Worm (Caenorhabditis elegans) whole organism, late embryonic: Measurements from ENCODE around the gene cdh-3.

Experiments
- F13H6.1 ChIP-seq: sonication (generic microtip); optimal IDR thresholded peaks from 2 replicates; lab custom pipeline; 2016; ENCODE audit warnings: missing genetic modification characterization, missing compliant biosample characterization
- T23F11.4 ChIP-seq: fragments of 200-800 bp; sonication (Bioruptor generic); optimal IDR thresholded peaks from 2 replicates; lab custom pipeline; 2018; ENCODE audit warnings: mild to moderate bottlenecking, missing genetic modification characterization, missing compliant biosample characterization
- ahr-1 ChIP-seq: sonication (generic microtip); optimal IDR thresholded peaks from 2 replicates; lab custom pipeline; 2016; ENCODE audit warnings: missing genetic modification characterization, missing compliant biosample characterization
- ama-1 ChIP-seq: fragments of 150-350 bp; optimal IDR thresholded peaks from 2 replicates; lab custom pipeline; 2014
- ceh-14 ChIP-seq: sonication (generic microtip); optimal IDR thresholded peaks from 2 replicates; lab custom pipeline; 2016; ENCODE audit warnings: missing genotype, missing genetic modification characterization, missing compliant biosample characterization
- ceh-19 ChIP-seq: fragments of 200-800 bp; sonication (Bioruptor generic); optimal IDR thresholded peaks from 2 replicates; lab custom pipeline; 2018; ENCODE audit warnings: mild to moderate bottlenecking, missing genetic modification characterization, missing compliant biosample characterization
- ceh-31 ChIP-seq: sonication (generic microtip); optimal IDR thresholded peaks from 2 replicates; lab custom pipeline; 2016; ENCODE audit warnings: missing genetic modification characterization, missing compliant biosample characterization
- dmd-4 ChIP-seq: sonication (generic microtip); optimal IDR thresholded peaks from 2 replicates; lab custom pipeline; 2016; ENCODE audit warnings: borderline replicate concordance, missing genetic modification characterization, missing compliant biosample characterization
- ets-4 ChIP-seq: sonication (generic microtip); optimal IDR thresholded peaks from 2 replicates; lab custom pipeline; 2016; ENCODE audit warnings: missing genetic modification characterization, missing compliant biosample characterization
- gmeb-2 ChIP-seq: sonication (generic microtip); optimal IDR thresholded peaks from 2 replicates; lab custom pipeline; 2016; ENCODE audit warnings: missing genetic modification characterization, inconsistent platforms, missing compliant biosample characterization
- nhr-11 ChIP-seq: fragments of 150-350 bp; optimal IDR thresholded peaks from 2 replicates; lab custom pipeline; 2014; ENCODE audit warnings: missing biosample characterization, missing genetic modification characterization
- odd-2 ChIP-seq: sonication (generic microtip); optimal IDR thresholded peaks from 2 replicates; lab custom pipeline; 2017; ENCODE audit warnings: antibody characterized with exemption, mild to moderate bottlenecking, missing genetic modification characterization, missing compliant biosample characterization
- pros-1 ChIP-seq: fragments of 150-350 bp; optimal IDR thresholded peaks from 2 replicates; lab custom pipeline; 2014; ENCODE audit warnings: missing biosample characterization, missing genetic modification reagents, missing genetic modification characterization
- ref-2 ChIP-seq: sonication (generic microtip); optimal IDR thresholded peaks from 2 replicates; lab custom pipeline; 2016; ENCODE audit warnings: missing genetic modification characterization, missing compliant biosample characterization
- tbx-2 ChIP-seq: sonication (generic microtip); optimal IDR thresholded peaks from 2 replicates; lab custom pipeline; 2016; ENCODE audit warnings: missing genetic modification characterization, missing compliant biosample characterization
- ttx-3 ChIP-seq: sonication (generic microtip); optimal IDR thresholded peaks from 2 replicates; lab custom pipeline; 2016; ENCODE audit warnings: missing genetic modification reagents, missing genetic modification characterization, missing compliant biosample characterization
- unc-42 ChIP-seq: sonication (generic microtip); optimal IDR thresholded peaks from 2 replicates; lab custom pipeline; 2016; ENCODE audit warnings: missing genotype, missing genetic modification characterization, missing compliant biosample characterization
- unc-55 ChIP-seq: sonication (generic microtip); optimal IDR thresholded peaks from 2 replicates; lab custom pipeline; 2017; ENCODE audit warnings: missing biosample characterization, missing genetic modification reagents, missing genetic modification characterization
- ztf-16 ChIP-seq: sonication (generic microtip); optimal IDR thresholded peaks from 2 replicates; lab custom pipeline; 2017; ENCODE audit warnings: missing genetic modification characterization, missing compliant biosample characterization

Gene cdh-3

DNA sequence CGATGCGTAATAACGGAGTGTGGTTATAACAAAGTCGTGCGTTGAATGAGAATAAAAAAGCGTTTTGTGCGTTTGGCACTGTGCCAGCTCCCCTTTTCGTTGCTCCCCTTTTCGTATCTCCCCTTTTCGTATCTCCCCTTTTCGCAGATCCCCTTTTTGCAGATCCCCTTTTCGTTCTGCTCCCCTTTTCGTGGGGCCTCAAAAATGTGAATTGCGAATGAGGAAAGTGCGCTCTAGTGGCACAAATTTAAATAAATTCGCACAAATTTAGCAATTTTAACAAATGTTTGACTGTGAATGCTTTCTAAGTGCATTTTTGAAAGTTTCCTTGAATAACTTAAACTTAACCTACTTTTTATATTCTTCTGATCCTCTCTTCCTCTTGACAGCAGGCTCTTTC lies 45.4 kb downstream of the cdh-3 start:
- TF ChIP-seq ceh-31 (peak; percentile 60), tbx-2 (tag; lab: Kevin White, UChicago) (peak; percentile 12), ceh-14 (tag; lab: Kevin White, UChicago) (peak; percentile 42), unc-42 (tag; lab: Kevin White, UChicago) (peak; percentile 34)

DNA sequence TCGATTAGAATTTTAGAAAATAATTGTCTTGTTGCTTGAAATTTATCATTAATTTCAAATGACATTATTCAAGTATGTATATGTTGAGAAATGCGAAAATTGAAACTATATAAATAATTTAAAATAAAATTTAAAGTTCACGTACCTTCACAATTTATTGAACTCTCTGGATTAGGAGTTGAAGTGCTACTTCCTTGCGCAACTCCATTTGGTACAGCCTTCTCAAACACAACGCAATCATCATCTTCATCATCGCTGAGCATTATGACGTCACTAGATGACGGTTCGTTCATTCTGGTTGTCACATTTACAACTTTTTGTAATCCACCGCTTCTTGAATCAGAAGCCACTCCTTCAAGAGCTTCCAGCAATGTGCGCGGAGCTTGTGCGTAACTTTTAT lies 50.8 kb downstream of the cdh-3 start:
- no peak for TF ChIP-seq gmeb-2 (tag; lab: Kevin White, UChicago)
- no peak for TF ChIP-seq T23F11.4 (GFP tag; lab: Kevin White, UChicago)
- no peak for TF ChIP-seq ceh-19
- TF ChIP-seq odd-2 (tag; lab: Kevin White, UChicago), result no peak
- TF ChIP-seq pros-1 (tag; lab: Kevin White, UChicago), result no peak
- TF ChIP-seq F13H6.1 (tag; lab: Kevin White, UChicago), result no peak
- no peak for TF ChIP-seq ttx-3 (tag; lab: Kevin White, UChicago)
- no peak for TF ChIP-seq ama-1
- TF ChIP-seq ref-2, result no peak
- no peak for TF ChIP-seq ceh-31

- no peak for TF ChIP-seq ztf-16 (tag; lab: Kevin White, UChicago)
- TF ChIP-seq unc-55, result no peak
- TF ChIP-seq ets-4 (tag; lab: Kevin White, UChicago), result no peak
- no peak for TF ChIP-seq nhr-11
Observed at ce11 chrIII:7694274-7694673, 60.0 kb downstream of the cdh-3 start, which contains the start of gene C18H2.5. TSS of gene C18H2.5 (minus strand) at chrIII:7694374.

ce11 chrIII:7692287-7692686 lies 62.0 kb downstream of the cdh-3 start:
- no peak for TF ChIP-seq ahr-1 (tag; lab: Kevin White, UChicago)
- TF ChIP-seq dmd-4 (tag; lab: Kevin White, UChicago), result no peak
- no peak for TF ChIP-seq T23F11.4 (GFP tag; lab: Kevin White, UChicago)
